Fruit fly (Drosophila melanogaster): ENCODE results near the gene SLIRP1.
A peak's percentile ranks its signal among the peaks of the same experiment; 100 is the strongest.

The SLIRP1 gene

DNA sequence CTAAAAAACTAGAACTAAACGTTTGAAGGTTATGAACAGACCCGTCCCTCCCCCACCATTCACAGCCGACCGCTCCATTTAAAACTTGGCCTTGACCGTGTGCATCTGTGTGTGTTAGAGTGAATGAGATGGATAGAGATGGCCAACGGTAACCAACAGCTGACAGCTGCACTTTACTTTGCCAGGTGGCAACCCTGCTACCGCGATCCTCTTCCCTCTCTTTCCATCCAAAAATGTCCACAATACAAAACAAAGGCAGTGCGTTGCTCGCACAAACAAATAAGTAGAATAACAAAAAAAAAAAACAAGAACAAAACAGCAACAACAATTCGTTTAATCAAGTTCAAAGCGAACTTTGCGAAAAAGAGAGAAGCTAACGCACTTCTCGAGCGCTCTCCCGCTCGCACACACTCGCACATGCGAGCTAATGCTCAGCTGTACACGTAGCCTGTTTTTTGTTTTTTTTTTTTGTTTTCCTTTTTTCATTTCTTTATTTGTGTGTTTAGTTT lies 49.4 kb upstream of the SLIRP1 start (continued):
- TF ChIP-seq CkIIα-i1 (GFP tag; IDR thresholded peaks at IDR 0.05) (no peak), CG32772 (GFP tag; IDR thresholded peaks at IDR 0.05) (0 out of 2 replicates have a peak, but pooled peaks have one; percentile 7), CG15696 (tag; optimal IDR thresholded peaks at IDR 0.05) (no peak), zf30C (GFP tag; optimal IDR thresholded peaks at IDR 0.05) (no peak), NfI (GFP tag; optimal IDR thresholded peaks at IDR 0.05) (no peak), CG10274 (GFP tag; optimal IDR thresholded peaks at IDR 0.05) (no peak), Hr78 (GFP tag; optimal IDR thresholded peaks at IDR 0.05) (peak in 1 of 2 experiments; percentile 66), Dll (GFP tag; IDR thresholded peaks at IDR 0.05; ENCODE audit: partially characterized antibody) (no peak), B-H1 (GFP tag; IDR thresholded peaks at IDR 0.05) (no peak), hkb (optimal IDR thresholded peaks at IDR 0.05) (no peak), hkb (GFP tag; IDR thresholded peaks at IDR 0.05) (no peak), luna (GFP tag; optimal IDR thresholded peaks at IDR 0.05) (no peak), Usf (GFP tag; optimal IDR thresholded peaks at IDR 0.05) (no peak), chif (GFP tag; optimal IDR thresholded peaks at IDR 0.05) (no peak), gcm2 (GFP tag; optimal IDR thresholded peaks at IDR 0.05) (no peak), BtbVII (GFP tag; optimal IDR thresholded peaks at IDR 0.05) (no peak), Elba2 (GFP tag; optimal IDR thresholded peaks at IDR 0.05) (no peak), Dek (tag; optimal IDR thresholded peaks at IDR 0.05) (no peak), Atf6 (GFP tag; IDR thresholded peaks at IDR 0.05) (no peak), hb (GFP tag; IDR thresholded peaks at IDR 0.05; ENCODE audit: partially characterized antibody) (no peak), CG7786 (GFP tag; optimal IDR thresholded peaks at IDR 0.05) (no peak), aop (GFP tag; IDR thresholded peaks at IDR 0.05) (no peak), Sox102F (GFP tag; optimal IDR thresholded peaks at IDR 0.05) (no peak), Hr51 (GFP tag; optimal IDR thresholded peaks at IDR 0.05) (no peak), phol (tag; optimal IDR thresholded peaks at IDR 0.05) (peak; percentile 4), unpg (GFP tag; optimal IDR thresholded peaks at IDR 0.05) (no peak), HLH3B (GFP tag; IDR thresholded peaks at IDR 0.05) (no peak), NC2α (GFP tag; optimal IDR thresholded peaks at IDR 0.05) (no peak), CG2875 (GFP tag; optimal IDR thresholded peaks at IDR 0.05) (no peak), CG11085 (GFP tag; IDR thresholded peaks at IDR 0.05) (no peak), CG17802 (tag; optimal IDR thresholded peaks at IDR 0.05) (no peak), bbx (GFP tag; IDR thresholded peaks at IDR 0.05; ENCODE audit: partially characterized antibody) (no peak), Dref (GFP tag; IDR thresholded peaks at IDR 0.05) (no peak), CG2120 (GFP tag; optimal IDR thresholded peaks at IDR 0.05) (no peak), sug (tag; optimal IDR thresholded peaks at IDR 0.05) (peak; percentile 7), Rx (GFP tag; IDR thresholded peaks at IDR 0.05) (no peak), h (optimal IDR thresholded peaks at IDR 0.05) (no peak), CG5245 (GFP tag; optimal IDR thresholded peaks at IDR 0.05) (no peak), hth (optimal IDR thresholded peaks at IDR 0.05) (no peak), CG7963 (GFP tag; IDR thresholded peaks at IDR 0.05; ENCODE audit: partially characterized antibody) (0 out of 3 replicates have a peak, but pooled peaks have one; percentile 18), CG7928 (GFP tag; optimal IDR thresholded peaks at IDR 0.05) (no peak), hbn (GFP tag; IDR thresholded peaks at IDR 0.05; ENCODE audit: partially characterized antibody) (no peak), CG2116 (GFP tag; optimal IDR thresholded peaks at IDR 0.05) (no peak), CG1529 (GFP tag; optimal IDR thresholded peaks at IDR 0.05) (no peak), prd (optimal IDR thresholded peaks at IDR 0.05) (no peak), prd (GFP tag; IDR thresholded peaks at IDR 0.05) (no peak), CG34224 (GFP tag; IDR thresholded peaks at IDR 0.05; ENCODE audit: partially characterized antibody) (no peak), Doc3 (GFP tag; IDR thresholded peaks at IDR 0.05; ENCODE audit: partially characterized antibody) (no peak), chm (GFP tag; IDR thresholded peaks at IDR 0.05) (no peak), CG2678 (tag; optimal IDR thresholded peaks at IDR 0.05) (no peak), CG17612 (GFP tag; IDR thresholded peaks at IDR 0.05) (no peak), CG12155 (GFP tag; optimal IDR thresholded peaks at IDR 0.05) (no peak)

Data from whole organism, embryonic.